Worm (Caenorhabditis elegans) whole organism, dauer: ENCODE results near the gene cogc-6.

Experiments
- unc-62 ChIP-seq: sonication (generic microtip); optimal IDR thresholded peaks from 2 replicates; lab custom pipeline; 2017; ENCODE audit warnings: missing biosample characterization, missing genetic modification reagents, missing genetic modification characterization

cogc-6 gene

DNA sequence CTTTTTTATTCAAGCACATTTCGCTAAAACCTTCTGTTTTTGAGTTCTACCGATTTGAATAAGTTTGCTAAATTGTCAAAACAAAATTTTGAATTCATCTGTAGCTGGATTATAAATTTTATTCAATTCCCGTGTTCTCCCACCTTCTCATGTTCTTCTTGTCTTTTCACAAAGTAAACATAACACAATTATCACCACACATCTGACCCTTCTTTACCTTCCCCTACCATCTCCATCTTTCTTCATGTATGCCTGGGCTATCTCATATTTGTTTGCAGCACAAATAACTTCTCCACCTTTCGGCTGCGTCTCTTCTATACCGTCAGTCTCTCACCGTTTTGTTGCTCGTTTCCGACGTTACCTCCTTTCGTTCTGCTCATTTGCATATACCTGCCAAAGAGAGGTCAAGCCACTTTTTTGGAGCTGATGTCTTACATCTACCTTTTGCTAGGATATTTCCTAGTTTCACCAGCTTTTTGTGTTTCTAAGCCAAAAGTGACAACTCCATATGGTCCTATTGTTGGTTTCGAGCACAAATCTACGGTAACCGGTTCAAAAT, 18.0 kb downstream of the cogc-6 start, which contains the start of gene cest-17:
Gene cest-17, plus strand, starts transcription at position 248 of the 559 bp plus-strand sequence.
- no peak for TF ChIP-seq unc-62 (GFP tag; lab: Kevin White, UChicago)

DNA sequence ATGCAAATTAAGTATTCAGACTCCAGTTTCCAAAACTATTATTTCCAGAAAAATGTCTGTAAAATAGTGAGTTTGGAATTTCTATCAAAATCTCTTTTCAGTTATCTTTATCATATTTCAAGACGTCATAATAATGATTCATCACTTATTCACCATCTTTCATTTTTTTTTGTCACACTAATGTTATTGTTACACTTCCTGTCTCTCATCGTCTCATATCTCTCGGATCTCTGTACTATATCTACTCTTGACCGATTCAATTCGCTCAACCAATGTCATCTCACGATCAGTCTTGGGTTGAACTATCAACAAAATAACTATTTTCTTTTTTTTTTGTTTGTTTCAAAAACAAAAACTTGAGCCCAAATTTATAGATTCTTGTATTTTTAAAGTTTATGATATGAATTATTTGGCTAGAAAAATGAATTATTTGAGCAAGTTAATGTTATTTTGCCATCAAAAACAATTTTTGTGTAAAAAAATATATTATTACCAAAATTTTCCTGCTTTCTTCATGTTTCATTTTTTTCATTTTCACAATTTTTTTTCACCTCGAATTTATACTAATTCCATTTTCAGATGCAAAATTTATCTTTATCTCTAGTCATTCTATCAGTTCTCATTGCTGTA, 19.8 kb downstream of the cogc-6 start, which contains the start of gene cri-2:
Gene cri-2, plus strand, starts transcription at position 580 of the 630 bp plus-strand sequence.
- no peak for TF ChIP-seq unc-62 (GFP tag; lab: Kevin White, UChicago)

DNA sequence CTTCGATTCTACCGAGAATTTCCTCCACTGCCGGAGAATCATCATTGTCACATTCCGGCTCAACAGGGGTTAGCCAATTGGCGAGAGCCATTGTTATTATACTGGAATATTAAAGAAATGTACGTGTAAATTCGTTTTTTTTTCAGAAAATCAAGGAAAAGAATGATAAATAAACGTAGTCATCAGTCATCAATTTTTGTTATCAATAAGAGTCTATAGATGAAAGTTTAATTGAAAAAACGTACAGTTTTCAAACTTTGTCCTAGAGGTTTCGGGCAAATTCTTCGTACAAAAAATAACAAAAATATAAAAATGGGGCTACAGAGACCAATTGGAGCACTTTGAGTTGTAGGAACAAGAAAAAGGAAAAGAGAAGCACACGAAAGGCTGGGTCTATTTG, 22.1 kb downstream of the cogc-6 start, which contains the start of gene F20D6.11:
Gene F20D6.11, minus strand, starts transcription at position 101 of the 400 bp plus-strand sequence.
- no peak for TF ChIP-seq unc-62 (GFP tag; lab: Kevin White, UChicago)

DNA sequence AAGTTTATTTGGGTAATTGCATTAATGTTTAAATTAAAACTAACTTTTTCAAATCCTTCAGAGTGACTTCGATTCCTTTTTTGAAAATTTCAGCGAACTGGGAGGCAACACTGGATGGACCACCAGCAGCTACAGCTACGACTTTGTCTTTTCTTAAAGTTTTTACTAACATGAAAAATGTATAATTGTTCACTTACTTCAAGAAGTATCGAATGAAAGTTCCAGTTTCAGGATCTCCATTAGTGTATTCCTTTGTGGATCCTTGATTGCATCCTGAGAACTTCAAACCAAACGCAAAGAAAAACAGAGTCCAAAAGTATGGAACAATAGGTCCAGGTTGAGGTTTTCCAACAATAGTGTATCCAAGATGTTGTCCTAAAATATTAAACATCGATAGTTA, 24.1 kb downstream of the cogc-6 start:
- no peak for TF ChIP-seq unc-62 (GFP tag; lab: Kevin White, UChicago)

DNA sequence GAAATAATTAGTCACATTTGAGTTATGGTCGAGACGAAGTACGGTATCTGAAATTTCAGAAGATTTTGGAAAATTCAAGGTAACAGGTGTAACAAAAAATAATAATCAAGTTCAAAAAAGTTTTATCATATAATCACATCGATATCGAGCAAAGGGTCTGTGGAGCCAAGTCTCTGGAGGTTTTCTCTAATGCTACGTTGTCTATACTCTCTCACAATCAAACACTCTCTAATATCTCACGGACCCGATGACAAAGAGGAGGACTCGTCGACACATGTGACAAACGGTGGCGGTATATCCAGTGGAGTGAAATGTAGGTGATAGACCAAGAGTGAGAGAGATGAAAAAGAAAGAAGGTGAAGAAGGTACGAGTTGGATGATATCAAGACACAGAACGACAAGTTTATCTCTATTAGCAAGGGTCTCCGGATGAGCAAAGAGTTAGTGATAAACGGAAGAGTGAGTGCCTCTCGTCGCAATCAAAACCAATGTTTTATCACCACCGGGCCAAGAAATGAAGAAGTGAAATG, 25.2 kb downstream of the cogc-6 start, which contains the start of gene F20D6.10:
Gene F20D6.10, minus strand, starts transcription at position 51 of the 530 bp plus-strand sequence.
- no peak for TF ChIP-seq unc-62 (GFP tag; lab: Kevin White, UChicago)

DNA sequence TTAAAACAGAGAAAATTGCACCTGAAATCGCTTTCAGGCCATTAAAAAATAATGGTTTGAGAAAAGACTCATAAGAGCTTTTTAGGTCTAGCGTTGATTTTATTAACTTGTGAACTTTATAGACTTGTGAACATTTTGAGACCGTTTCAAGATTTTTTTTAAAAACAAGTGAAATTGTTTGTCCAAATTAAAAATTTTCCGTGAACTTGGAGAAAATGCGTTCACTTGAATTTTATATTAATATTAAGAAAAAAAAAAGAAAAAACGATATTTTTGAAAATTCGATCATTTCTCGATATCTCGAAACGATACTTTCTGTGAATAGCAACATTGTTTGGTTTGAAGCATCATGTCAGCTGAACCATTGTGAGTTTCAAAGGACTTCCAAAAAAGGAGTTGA, 30.7 kb downstream of the cogc-6 start, which contains the start of gene F20D6.1:
Gene F20D6.1, plus strand, starts transcription at position 301 of the 400 bp plus-strand sequence.
- TF ChIP-seq unc-62 (GFP tag; lab: Kevin White, UChicago) = no peak

DNA sequence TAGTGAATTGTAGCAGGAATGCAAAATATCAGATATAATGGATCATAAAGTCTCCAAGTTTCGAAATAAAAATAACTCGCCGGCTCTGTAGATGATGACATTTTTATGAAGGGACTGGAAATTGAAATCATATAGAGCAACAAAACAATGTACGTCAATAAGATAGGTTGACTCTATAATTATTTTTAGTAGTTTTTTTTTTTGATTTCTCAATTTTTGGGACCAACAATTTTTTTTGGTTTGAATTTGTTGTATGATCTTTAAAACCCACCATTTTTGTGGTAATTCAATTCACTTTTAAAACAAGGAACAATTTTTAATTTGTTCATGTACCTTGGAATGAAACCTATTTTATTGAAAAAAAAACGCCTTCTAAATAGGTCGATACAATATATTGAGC, 31.1 kb downstream of the cogc-6 start, which contains the start of gene F20D6.12:
Gene F20D6.12, minus strand, starts transcription at position 101 of the 400 bp plus-strand sequence.
- TF ChIP-seq unc-62 (GFP tag; lab: Kevin White, UChicago) = no peak

DNA sequence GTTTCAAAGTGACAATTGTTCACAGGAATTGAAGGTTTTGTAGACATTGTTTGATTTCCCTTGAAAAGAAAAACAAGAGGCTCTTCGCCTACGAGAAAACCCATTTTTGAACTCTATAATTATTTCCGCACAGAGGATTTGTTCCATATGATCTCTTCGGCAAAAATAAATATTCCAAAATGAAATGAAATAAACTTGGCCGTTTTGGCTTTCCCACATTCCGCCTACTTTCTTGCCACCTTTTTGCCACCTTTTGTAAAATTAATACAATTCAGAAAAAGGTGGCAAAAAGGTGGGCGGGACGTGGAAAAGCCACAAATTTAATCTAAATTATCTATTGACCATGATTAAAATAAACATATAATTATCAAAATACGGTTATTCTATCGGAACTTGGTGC, 32.7 kb downstream of the cogc-6 start, which contains the start of gene F20D6.15:
Gene F20D6.15, minus strand, starts transcription at position 47 of the 400 bp plus-strand sequence.
- TF ChIP-seq unc-62 (GFP tag; lab: Kevin White, UChicago) = no peak

DNA sequence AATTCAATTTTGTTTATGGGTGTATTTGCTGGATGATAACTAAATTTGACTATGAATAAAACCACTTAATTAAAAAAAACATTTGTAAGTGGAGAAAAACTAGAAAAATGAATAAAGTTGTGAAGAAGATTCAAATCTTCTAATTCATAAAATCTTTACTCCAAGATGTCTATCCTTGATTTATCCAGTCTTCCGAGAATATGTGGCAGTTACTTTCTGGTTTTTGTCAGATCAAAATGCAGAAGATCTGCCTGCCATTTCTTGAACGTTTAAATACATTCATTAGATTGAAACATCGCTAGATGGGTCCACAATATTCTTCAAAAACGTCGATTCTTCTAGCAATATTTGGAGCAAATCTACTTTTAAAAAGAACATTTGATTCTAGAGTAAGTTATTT, 35.4 kb downstream of the cogc-6 start, which contains the start of gene F20D6.2:
Gene F20D6.2, plus strand, starts transcription at position 301 of the 400 bp plus-strand sequence.
- TF ChIP-seq unc-62 (GFP tag; lab: Kevin White, UChicago) = no peak

DNA sequence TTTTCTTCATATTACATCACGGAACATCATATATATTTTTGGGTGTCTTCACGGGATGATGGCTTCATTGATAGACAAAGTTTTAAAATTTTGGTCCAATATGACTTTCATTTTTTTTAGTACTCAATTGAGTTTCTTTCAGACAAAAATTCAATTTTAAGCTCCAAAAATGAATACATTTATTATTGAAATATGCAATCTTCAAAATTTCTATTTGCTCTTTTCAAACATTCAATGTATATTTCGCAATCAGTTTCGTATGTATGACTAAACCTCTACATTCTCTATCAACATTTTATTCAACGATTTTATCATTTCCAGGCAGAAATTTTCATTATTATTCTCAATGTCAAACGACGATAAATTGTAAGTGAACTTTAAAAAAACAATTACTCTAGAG, 37.7 kb downstream of the cogc-6 start, which contains the start of gene srp-8:
Gene srp-8, plus strand, starts transcription at position 301 of the 400 bp plus-strand sequence.
- no peak for TF ChIP-seq unc-62 (GFP tag; lab: Kevin White, UChicago)

DNA sequence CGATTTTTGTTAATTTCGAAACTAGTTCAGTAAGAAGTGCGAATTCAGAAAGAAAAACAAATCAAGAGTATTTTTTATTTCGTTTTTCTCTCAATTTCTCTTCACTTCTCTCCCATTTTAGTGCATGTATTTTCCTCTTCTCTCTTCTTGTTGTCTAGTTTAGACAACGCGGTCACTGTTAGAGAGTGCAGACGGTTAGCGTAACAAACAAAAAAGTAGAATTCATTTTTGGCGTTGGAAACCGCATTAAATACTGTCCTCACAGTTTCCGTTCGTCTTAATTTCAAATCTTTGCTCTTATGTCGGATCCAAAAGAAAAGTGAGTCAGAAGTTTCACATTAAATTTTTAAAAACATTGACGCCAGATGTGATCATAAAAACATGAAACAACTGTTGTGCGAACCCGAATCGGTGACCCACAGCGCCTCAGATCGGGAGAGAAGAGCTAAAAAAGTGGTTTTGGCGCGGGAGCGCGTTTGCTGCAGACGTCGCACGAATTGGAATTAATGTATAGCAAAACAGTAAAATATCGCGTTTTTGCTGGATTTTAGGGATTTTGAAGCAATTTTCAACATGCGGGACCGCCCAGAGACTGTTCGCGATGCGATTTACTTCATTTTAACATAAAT, 42.1 kb downstream of the cogc-6 start, which contains the start of gene srp-7:
Gene srp-7, plus strand, starts transcription at position 213 of the 629 bp plus-strand sequence.
- no peak for TF ChIP-seq unc-62 (GFP tag; lab: Kevin White, UChicago)

DNA sequence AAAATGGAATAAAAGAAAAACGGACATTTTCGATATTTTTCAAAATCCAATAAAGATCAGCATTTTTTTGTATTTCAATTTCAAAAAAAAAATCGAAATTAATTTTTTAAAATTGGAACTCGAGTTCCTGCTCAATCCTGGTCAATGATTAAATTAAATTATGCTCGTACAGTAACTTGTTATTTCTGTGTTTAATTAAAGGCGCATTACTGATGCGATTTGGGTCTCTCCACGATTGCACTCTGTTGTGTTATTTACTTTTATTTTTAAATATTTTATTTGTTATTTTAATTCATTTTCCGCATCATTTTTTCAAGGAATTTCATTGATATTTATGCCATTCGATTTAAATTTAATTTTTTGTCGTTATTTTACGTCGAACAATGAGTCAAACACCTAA, 42.8 kb downstream of the cogc-6 start:
- TF ChIP-seq unc-62 (GFP tag; lab: Kevin White, UChicago) = no peak

DNA sequence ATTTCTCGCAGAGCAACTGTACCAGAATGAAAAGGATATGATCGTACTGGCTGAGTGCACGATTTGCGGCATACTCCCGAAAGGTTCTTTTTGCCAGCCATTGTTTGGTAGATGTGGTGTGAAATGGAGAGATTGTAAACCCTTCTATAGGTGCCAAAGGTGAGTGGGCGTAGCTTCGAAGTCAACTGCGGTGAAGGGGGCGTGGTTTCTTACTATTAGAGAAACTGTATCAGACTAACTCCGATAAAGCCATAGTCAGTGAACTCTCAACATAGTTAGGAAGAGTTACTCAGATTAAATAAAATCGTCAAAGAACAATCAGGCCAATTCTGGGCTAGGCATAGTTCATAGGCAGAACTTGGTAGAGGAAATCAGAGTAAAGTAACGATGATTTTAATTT, 43.8 kb downstream of the cogc-6 start, which contains the start of gene F20D6.9:
Gene F20D6.9, minus strand, starts transcription at position 101 of the 400 bp plus-strand sequence.
- TF ChIP-seq unc-62 (GFP tag; lab: Kevin White, UChicago) = no peak

DNA sequence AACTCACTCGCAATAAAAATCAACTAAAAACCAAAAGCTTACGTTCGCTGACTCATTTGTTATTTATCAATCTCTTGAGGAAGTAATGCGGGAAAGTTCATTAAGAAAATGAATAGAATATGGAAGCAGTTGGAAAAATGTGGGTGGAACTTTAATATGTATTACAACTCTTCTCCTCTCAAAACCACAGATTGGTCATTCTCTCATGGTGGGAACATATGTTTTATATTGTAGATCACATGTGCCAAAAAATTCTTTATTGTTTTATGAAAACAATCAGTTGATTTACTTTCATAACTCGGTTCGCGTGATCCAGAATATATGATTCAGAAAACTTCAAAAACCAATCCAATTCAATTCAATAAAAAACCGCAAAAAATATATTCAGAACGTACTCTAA, 49.4 kb downstream of the cogc-6 start:
- TF ChIP-seq unc-62 (GFP tag; lab: Kevin White, UChicago) = no peak

DNA sequence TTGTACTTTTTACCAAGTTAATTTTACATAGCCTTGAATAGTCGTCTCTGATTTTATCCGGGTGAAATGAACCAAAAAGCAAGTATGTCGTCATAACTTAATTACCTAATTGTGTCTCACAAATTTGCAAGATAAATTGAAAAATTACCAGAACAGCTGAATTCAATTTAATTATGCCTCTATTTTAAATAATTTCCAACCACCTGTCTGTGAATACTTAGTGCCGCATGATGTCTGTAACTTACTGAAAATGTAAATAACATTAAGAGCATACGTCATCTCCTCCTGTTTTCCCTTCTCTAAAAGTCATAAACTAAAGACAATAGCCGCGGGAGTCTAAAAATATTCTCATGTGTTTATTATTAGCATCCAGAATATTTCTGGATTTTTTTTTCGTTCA, 50.8 kb downstream of the cogc-6 start:
- TF ChIP-seq unc-62 (GFP tag; lab: Kevin White, UChicago) = no peak
